Fruit fly (Drosophila melanogaster) whole organism, embryonic: ENCODE results near the gene Alp9.
A peak's percentile ranks its signal among the peaks of the same experiment; 100 is the strongest.

Experiments used
- CG11398 ChIP-seq: fragments of 200-800 bp; sonication (Bioruptor generic); optimal IDR thresholded peaks from 2 replicates; lab custom pipeline; 2016; ENCODE audit warnings: missing biosample characterization, missing genetic modification characterization
- CG12391 ChIP-seq: fragments of 200-800 bp; sonication (Bioruptor generic); optimal IDR thresholded peaks from 3 replicates; lab custom pipeline; 2018; ENCODE audit warnings: missing biosample characterization, mild to moderate bottlenecking, missing genetic modification characterization, moderate library complexity
- CG12769 ChIP-seq: fragments of 200-800 bp; sonication (Bioruptor generic); optimal IDR thresholded peaks from 2 replicates; lab custom pipeline; 2019; ENCODE audit warnings: missing biosample characterization, mild to moderate bottlenecking, missing genetic modification characterization, moderate library complexity
- CG13894 ChIP-seq: fragments of 200-800 bp; sonication (Bioruptor generic); optimal IDR thresholded peaks from 3 replicates; lab custom pipeline; 2018; ENCODE audit warnings: missing biosample characterization, mild to moderate bottlenecking, missing genetic modification characterization, moderate library complexity
- CG14710 ChIP-seq: fragments of 200-800 bp; sonication (Bioruptor generic); optimal IDR thresholded peaks from 3 replicates; lab custom pipeline; 2019; ENCODE audit warnings: missing biosample characterization, mild to moderate bottlenecking, missing genetic modification characterization, moderate library complexity
- CG14965 ChIP-seq: fragments of 200-800 bp; sonication (Bioruptor generic); optimal IDR thresholded peaks from 2 replicates; lab custom pipeline; 2016; ENCODE audit warnings: missing biosample characterization, missing genetic modification characterization, borderline replicate concordance
- CG1602 ChIP-seq: fragments of 200-800 bp; sonication (Bioruptor generic); optimal IDR thresholded peaks from 3 replicates; lab custom pipeline; 2016; ENCODE audit warnings: missing biosample characterization, missing genetic modification characterization
- CG1647 ChIP-seq: fragments of 200-800 bp; sonication (Bioruptor generic); optimal IDR thresholded peaks from 3 replicates; lab custom pipeline; 2016; ENCODE audit warnings: missing biosample characterization, missing genetic modification characterization
- CG17568 ChIP-seq: fragments of 200-800 bp; sonication (Bioruptor generic); optimal IDR thresholded peaks from 2 replicates; lab custom pipeline; 2018; ENCODE audit warnings: missing biosample characterization, mild to moderate bottlenecking, missing genetic modification characterization, moderate library complexity
- CG17912 ChIP-seq: fragments of 200-800 bp; sonication (Bioruptor generic); optimal IDR thresholded peaks from 2 replicates; lab custom pipeline; 2018; ENCODE audit warnings: missing biosample characterization, mild to moderate bottlenecking, missing genetic modification characterization
- CG2202 ChIP-seq: fragments of 200-800 bp; sonication (Bioruptor generic); optimal IDR thresholded peaks from 2 replicates; lab custom pipeline; 2018; ENCODE audit warnings: missing biosample characterization, mild to moderate bottlenecking, missing genetic modification characterization
- CG3838 ChIP-seq: fragments of 200-800 bp; sonication (Bioruptor generic); optimal IDR thresholded peaks from 3 replicates; lab custom pipeline; 2016; ENCODE audit warnings: missing biosample characterization, missing genetic modification characterization
- CG4424 ChIP-seq: fragments of 200-800 bp; sonication (Bioruptor generic); optimal IDR thresholded peaks from 3 replicates; lab custom pipeline; 2016; ENCODE audit warnings: missing biosample characterization, missing genetic modification characterization
- CG7786 ChIP-seq: fragments of 200-800 bp; sonication (Bioruptor generic); optimal IDR thresholded peaks from 2 replicates; lab custom pipeline; 2016; ENCODE audit warnings: missing biosample characterization, missing genetic modification characterization
- CG8944 ChIP-seq: fragments of 200-800 bp; sonication (Bioruptor generic); optimal IDR thresholded peaks from 3 replicates; lab custom pipeline; 2016; ENCODE audit warnings: missing biosample characterization, missing genetic modification characterization
- CG9797 ChIP-seq: fragments of 200-800 bp; sonication (Bioruptor generic); optimal IDR thresholded peaks from 3 replicates; lab custom pipeline; 2018; ENCODE audit warnings: missing biosample characterization, mild to moderate bottlenecking, missing genetic modification characterization
- H15 ChIP-seq: fragments of 200-800 bp; sonication (Bioruptor generic); IDR thresholded peaks from 3 replicates; pipeline ENCODE4 v1.3.6; 2022; ENCODE audit warnings: missing biosample characterization, missing genetic modification characterization
- Hmr ChIP-seq: fragments of 200-800 bp; sonication (Bioruptor generic); optimal IDR thresholded peaks from 3 replicates; lab custom pipeline; 2017; ENCODE audit warnings: mild to moderate bottlenecking, missing biosample characterization, missing genetic modification reagents, missing genetic modification characterization
- Jarid2 ChIP-seq: fragments of 200-800 bp; sonication (Bioruptor generic); optimal IDR thresholded peaks from 3 replicates; lab custom pipeline; 2017; ENCODE audit warnings: mild to moderate bottlenecking, missing biosample characterization, missing genetic modification reagents, missing genetic modification characterization
- Lim3 ChIP-seq: fragments of 200-800 bp; sonication (Bioruptor generic); IDR thresholded peaks from 2 replicates; pipeline ENCODE4 v1.3.6; 2022; ENCODE audit warnings: missing biosample characterization, missing genetic modification characterization
- Myb ChIP-seq: fragments of 200-800 bp; sonication (Bioruptor generic); optimal IDR thresholded peaks from 2 replicates; lab custom pipeline; 2016; ENCODE audit warnings: missing biosample characterization, missing genetic modification characterization
- NfI ChIP-seq: fragments of 200-800 bp; sonication (Bioruptor generic); optimal IDR thresholded peaks from 3 replicates; lab custom pipeline; 2018; ENCODE audit warnings: missing biosample characterization, mild to moderate bottlenecking, missing genetic modification characterization, moderate library complexity
- Pdp1 ChIP-seq, 2 experiments: fragments of 200-800 bp; sonication (Bioruptor generic); optimal IDR thresholded peaks; 3 replicates each; lab custom pipeline; 2016; ENCODE audit warnings: missing biosample characterization in 2 of 2, missing genetic modification characterization in 2 of 2, mild to moderate bottlenecking in 1 of 2, moderate library complexity in 1 of 2
- Rfx ChIP-seq: fragments of 200-800 bp; sonication (Bioruptor generic); IDR thresholded peaks from 2 replicates; pipeline ENCODE4 v1.3.6; 2022; ENCODE audit warnings: missing biosample characterization, missing genetic modification characterization
- Scr ChIP-seq: fragments of 200-800 bp; sonication (Bioruptor generic); IDR thresholded peaks from 2 replicates; pipeline ENCODE4 v1.3.6; 2022; ENCODE audit warnings: missing biosample characterization, missing genetic modification characterization; ENCODE audit not compliant: partially characterized antibody
- Usf ChIP-seq: fragments of 200-800 bp; sonication (Bioruptor generic); optimal IDR thresholded peaks from 2 replicates; lab custom pipeline; 2017; ENCODE audit warnings: missing genotype, missing biosample characterization, missing genetic modification characterization
- YL-1 ChIP-seq: fragments of 200-800 bp; sonication (Bioruptor generic); optimal IDR thresholded peaks from 3 replicates; lab custom pipeline; 2017; ENCODE audit warnings: missing biosample characterization, mild to moderate bottlenecking, missing genetic modification characterization
- ac ChIP-seq: fragments of 200-800 bp; sonication (Bioruptor generic); optimal IDR thresholded peaks from 3 replicates; lab custom pipeline; 2017; ENCODE audit warnings: missing biosample characterization, mild to moderate bottlenecking, missing genetic modification characterization
- al ChIP-seq: fragments of 200-800 bp; sonication (Bioruptor generic); IDR thresholded peaks from 2 replicates; pipeline ENCODE4 v1.3.6; 2022; ENCODE audit warnings: missing biosample characterization, missing genetic modification characterization
- amos ChIP-seq: fragments of 200-800 bp; sonication (Bioruptor generic); IDR thresholded peaks from 2 replicates; pipeline ENCODE4 v1.3.6; 2022; ENCODE audit warnings: missing biosample characterization, missing genetic modification characterization; ENCODE audit not compliant: partially characterized antibody
- bigmax ChIP-seq: fragments of 200-800 bp; sonication (Bioruptor generic); optimal IDR thresholded peaks from 2 replicates; lab custom pipeline; 2018; ENCODE audit warnings: missing biosample characterization, mild to moderate bottlenecking, missing genetic modification characterization
- btn ChIP-seq: fragments of 200-800 bp; sonication (Bioruptor generic); optimal IDR thresholded peaks from 2 replicates; lab custom pipeline; 2016; ENCODE audit warnings: missing biosample characterization, missing genetic modification characterization
- cas ChIP-seq: fragments of 200-800 bp; sonication (Bioruptor generic); IDR thresholded peaks from 2 replicates; pipeline ENCODE4 v1.3.6; 2022; ENCODE audit warnings: missing biosample characterization, missing genetic modification characterization
- chn ChIP-seq: fragments of 200-800 bp; sonication (Bioruptor generic); optimal IDR thresholded peaks from 2 replicates; lab custom pipeline; 2016; ENCODE audit warnings: missing biosample characterization, missing genetic modification characterization
- cwo ChIP-seq: fragments of 200-800 bp; sonication (Bioruptor generic); optimal IDR thresholded peaks from 3 replicates; lab custom pipeline; 2017; ENCODE audit warnings: missing biosample characterization, missing genetic modification characterization, mild to moderate bottlenecking, moderate library complexity, missing genetic modification reagents
- dan ChIP-seq: fragments of 200-800 bp; sonication (Bioruptor generic); IDR thresholded peaks from 2 replicates; pipeline ENCODE4 v1.3.6; 2022; ENCODE audit warnings: missing biosample characterization, missing genetic modification characterization
- dimm ChIP-seq: fragments of 200-800 bp; sonication (Bioruptor generic); IDR thresholded peaks from 2 replicates; pipeline ENCODE4 v1.3.6; 2022; ENCODE audit warnings: missing biosample characterization, missing genetic modification characterization
- fru ChIP-seq: fragments of >200 bp; optimal IDR thresholded peaks from 2 replicates; lab custom pipeline; 2017
- ftz-f1 ChIP-seq: fragments of 200-800 bp; sonication (Bioruptor generic); optimal IDR thresholded peaks from 2 replicates; lab custom pipeline; 2016; ENCODE audit warnings: missing biosample characterization, missing genetic modification characterization
- gce ChIP-seq: fragments of 200-800 bp; sonication (Bioruptor generic); IDR thresholded peaks from 3 replicates; pipeline ENCODE4 v1.3.6; 2022; ENCODE audit warnings: missing biosample characterization, missing genetic modification characterization
- gro ChIP-seq: fragments of 200-800 bp; sonication (Bioruptor generic); optimal IDR thresholded peaks from 2 replicates; lab custom pipeline; 2016; ENCODE audit warnings: missing biosample characterization, missing genetic modification characterization
- gsb ChIP-seq: fragments of 200-800 bp; sonication (Bioruptor generic); IDR thresholded peaks from 2 replicates; pipeline ENCODE4 v1.3.6; 2022; ENCODE audit warnings: missing biosample characterization, missing genetic modification characterization
- hbn ChIP-seq: fragments of 200-800 bp; sonication (Bioruptor generic); IDR thresholded peaks from 2 replicates; pipeline ENCODE4 v1.3.6; 2022; ENCODE audit warnings: missing biosample characterization, missing genetic modification characterization; ENCODE audit not compliant: partially characterized antibody
- jing ChIP-seq: fragments of 200-800 bp; sonication (Bioruptor generic); optimal IDR thresholded peaks from 2 replicates; lab custom pipeline; 2018; ENCODE audit warnings: missing biosample characterization, mild to moderate bottlenecking, missing genetic modification characterization
- luna ChIP-seq: fragments of 200-800 bp; sonication (Bioruptor generic); optimal IDR thresholded peaks from 2 replicates; lab custom pipeline; 2016; ENCODE audit warnings: missing biosample characterization, missing genetic modification characterization
- p53 ChIP-seq: fragments of 200-800 bp; sonication (Bioruptor generic); optimal IDR thresholded peaks from 2 replicates; lab custom pipeline; 2016; ENCODE audit warnings: missing biosample characterization, missing genetic modification characterization
- psq ChIP-seq: fragments of 200-800 bp; sonication (Bioruptor generic); optimal IDR thresholded peaks from 2 replicates; lab custom pipeline; 2017; ENCODE audit warnings: missing biosample characterization, missing genetic modification characterization
- pzg ChIP-seq: fragments of 200-800 bp; sonication (Bioruptor generic); optimal IDR thresholded peaks from 3 replicates; lab custom pipeline; 2018; ENCODE audit warnings: missing biosample characterization, mild to moderate bottlenecking, missing genetic modification characterization, moderate library complexity
- ranshi ChIP-seq: fragments of 200-800 bp; sonication (Bioruptor generic); IDR thresholded peaks from 2 replicates; pipeline ENCODE4 v1.3.6; 2022; ENCODE audit warnings: missing biosample characterization, missing genetic modification characterization
- stc ChIP-seq: fragments of 200-800 bp; sonication (Bioruptor generic); IDR thresholded peaks from 2 replicates; pipeline ENCODE4 v1.3.6; 2022; ENCODE audit warnings: missing biosample characterization, missing genetic modification characterization
- usp ChIP-seq: fragments of >200 bp; optimal IDR thresholded peaks from 2 replicates; lab custom pipeline; 2017; ENCODE audit warnings: missing biosample characterization, missing genetic modification characterization
- wor ChIP-seq: fragments of 200-800 bp; sonication (Bioruptor generic); IDR thresholded peaks from 2 replicates; pipeline ENCODE4 v1.3.6; 2022; ENCODE audit warnings: missing biosample characterization, missing genetic modification characterization

Alp9 gene

dm6 chr3L:5583295-5583707 is 12.0 kb upstream of the Alp9 start (continued):
- TF ChIP-seq Lim3 (GFP tag; lab: Robert Waterston, UW) (peak; percentile 74), wor (peak; percentile 82), psq (peak; percentile 52), Rfx (GFP tag; lab: Robert Waterston, UW) (peak; percentile 96), YL-1 (GFP tag; lab: Kevin White, UChicago) (peak; percentile 81), gro (GFP tag; lab: Kevin White, UChicago) (peak; percentile 87), btn (GFP tag; lab: Kevin White, UChicago) (peak; percentile 71), ranshi (GFP tag; lab: Robert Waterston, UW) (peak; percentile 91), Scr (peak; percentile 90), cwo (GFP tag; lab: Kevin White, UChicago) (peak; percentile 52), stc (GFP tag; lab: Robert Waterston, UW) (peak; percentile 73), CG9797 (GFP tag; lab: Kevin White, UChicago) (peak; percentile 85), CG14710 (peak; percentile 94), dimm (GFP tag; lab: Robert Waterston, UW) (peak; percentile 81), ftz-f1 (no peak), gce (GFP tag; lab: Robert Waterston, UW) (peak; percentile 78; the same call in 2 of the 3 replicates), fru (lab: Kevin White, UChicago) (no peak), CG17568 (GFP tag; lab: Kevin White, UChicago) (no peak), p53 (peak; percentile 52), CG11398 (GFP tag; lab: Kevin White, UChicago) (peak; percentile 51), al (GFP tag; lab: Robert Waterston, UW) (peak; percentile 92), pzg (peak; percentile 93), CG12391 (peak; percentile 90), NfI (GFP tag; lab: Kevin White, UChicago) (peak; percentile 86), CG8944 (GFP tag; lab: Kevin White, UChicago) (peak; percentile 86), usp (GFP tag; lab: Kevin White, UChicago) (no peak), bigmax (GFP tag; lab: Kevin White, UChicago) (no peak), jing (GFP tag; lab: Kevin White, UChicago) (peak; percentile 63), CG3838 (GFP tag; lab: Kevin White, UChicago) (peak; percentile 57), CG4424 (GFP tag; lab: Kevin White, UChicago) (peak; percentile 82), CG17912 (GFP tag; lab: Kevin White, UChicago) (peak; percentile 49), CG12769 (tag; lab: Kevin White, UChicago) (no peak), cas (GFP tag; lab: Robert Waterston, UW) (peak; percentile 90), Myb (GFP tag; lab: Kevin White, UChicago) (peak; percentile 99), dan (GFP tag; lab: Robert Waterston, UW) (peak; percentile 75), CG1602 (peak; percentile 81), chn (GFP tag; lab: Kevin White, UChicago) (peak; percentile 79), amos (GFP tag; lab: Robert Waterston, UW) (peak; percentile 86), H15 (GFP tag; lab: Robert Waterston, UW) (peak; percentile 88), Pdp1 (GFP tag; optimal IDR thresholded peaks at IDR 0.05; lab: Kevin White, UChicago) (peak in 1 of 2 experiments; percentile 91), CG14965 (GFP tag; lab: Kevin White, UChicago) (peak; percentile 33), ac (GFP tag; lab: Kevin White, UChicago) (no peak), CG1647 (GFP tag; lab: Kevin White, UChicago) (peak; percentile 85), luna (peak; percentile 84), hbn (GFP tag; lab: Robert Waterston, UW) (peak; percentile 67), CG7786 (GFP tag; lab: Kevin White, UChicago) (peak; percentile 86), CG13894 (tag; lab: Kevin White, UChicago) (no peak), CG2202 (peak; percentile 36), gsb (GFP tag; lab: Robert Waterston, UW) (peak; percentile 77), Jarid2 (GFP tag; lab: Kevin White, UChicago) (peak; percentile 37), Usf (GFP tag; lab: Kevin White, UChicago) (peak; percentile 19), Hmr (GFP tag; lab: Kevin White, UChicago) (peak; percentile 80)
